Fruit fly (Drosophila melanogaster): ENCODE measurements around the gene CG13003.

The CG13003 gene

DNA sequence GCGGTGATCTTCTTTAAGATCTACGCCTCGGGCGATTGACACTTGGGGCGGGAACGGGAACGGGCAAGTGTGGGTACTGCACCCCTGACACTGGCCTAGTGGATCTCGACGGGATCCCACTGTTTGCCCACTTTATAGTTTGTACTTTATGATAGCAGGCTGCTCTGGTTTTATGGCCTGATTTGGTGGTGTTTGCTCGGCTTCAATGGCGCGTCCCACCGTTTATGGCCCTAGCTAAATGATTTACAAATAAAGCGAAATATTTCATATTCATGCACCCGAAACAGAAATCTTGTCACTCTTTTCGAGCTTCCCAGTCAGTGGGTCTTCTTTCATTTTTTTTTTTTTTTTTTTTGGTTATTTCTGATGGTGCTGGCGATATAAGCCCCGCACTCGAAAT lies 14.3 kb upstream of the CG13003 start (continued):
- no peak for TF ChIP-seq CG8478 (optimal IDR thresholded peaks at IDR 0.05)
- TF ChIP-seq lab (GFP tag; optimal IDR thresholded peaks at IDR 0.05): no peak
- peak; percentile 2 for TF ChIP-seq mirr (GFP tag; optimal IDR thresholded peaks at IDR 0.05)
- peak; percentile 61 for TF ChIP-seq Med (GFP tag)
- no peak for TF ChIP-seq CG31224 (GFP tag; IDR thresholded peaks at IDR 0.05)
- peak; percentile 46 for TF ChIP-seq Fer1 (GFP tag; optimal IDR thresholded peaks at IDR 0.05)
- peak; percentile 45 for TF ChIP-seq CG3281 (GFP tag; optimal IDR thresholded peaks at IDR 0.05)
- TF ChIP-seq CG12155 (GFP tag; optimal IDR thresholded peaks at IDR 0.05): no peak
- no peak for TF ChIP-seq zen (tag; optimal IDR thresholded peaks at IDR 0.05)
- TF ChIP-seq Hmr (GFP tag; optimal IDR thresholded peaks at IDR 0.05): no peak
- no peak for TF ChIP-seq jumu (GFP tag; optimal IDR thresholded peaks at IDR 0.05)
- no peak for TF ChIP-seq da (GFP tag; optimal IDR thresholded peaks at IDR 0.05)
- no peak for TF ChIP-seq CHES-1-like (GFP tag; optimal IDR thresholded peaks at IDR 0.05)
- TF ChIP-seq HHEX (GFP tag; optimal IDR thresholded peaks at IDR 0.05): no peak
- TF ChIP-seq MTF-1 (GFP tag; optimal IDR thresholded peaks at IDR 0.05; ENCODE audit: borderline replicate concordance): peak; percentile 31
- no peak for TF ChIP-seq Fer2 (tag; optimal IDR thresholded peaks at IDR 0.05)
- TF ChIP-seq CG17385 (GFP tag; optimal IDR thresholded peaks at IDR 0.05): no peak

- no peak for TF ChIP-seq Gsc (GFP tag; IDR thresholded peaks at IDR 0.05)
- TF ChIP-seq trh (GFP tag; optimal IDR thresholded peaks at IDR 0.05): no peak
Measured at dm6 chrX:16889510-16889909, 13.2 kb upstream of the CG13003 start, which contains the start of gene CG13002. CG13002 (plus strand) TSS chrX:16889810.

- peak; percentile 55 for TF ChIP-seq gfzf (GFP tag; optimal IDR thresholded peaks at IDR 0.05)
- TF ChIP-seq YL-1 (GFP tag; optimal IDR thresholded peaks at IDR 0.05): peak; percentile 2
- TF ChIP-seq Kr (GFP tag; optimal IDR thresholded peaks at IDR 0.05): no peak
- peak; percentile 38 for TF ChIP-seq trem (tag; optimal IDR thresholded peaks at IDR 0.05)
- TF ChIP-seq Doc3 (GFP tag; IDR thresholded peaks at IDR 0.05; ENCODE audit: partially characterized antibody): 0 out of 3 replicates have a peak, but pooled peaks have one; percentile 30
- no peak for TF ChIP-seq Deaf1 (tag; optimal IDR thresholded peaks at IDR 0.05)
- TF ChIP-seq sna (GFP tag; IDR thresholded peaks at IDR 0.05; ENCODE audit: partially characterized antibody): peak; percentile 53; the same call in 1 of the 2 replicates
- peak; percentile 49 for TF ChIP-seq amos (GFP tag; IDR thresholded peaks at IDR 0.05; ENCODE audit: partially characterized antibody)
- no peak for TF ChIP-seq CG11723 (GFP tag; optimal IDR thresholded peaks at IDR 0.05)
- TF ChIP-seq bbx (GFP tag; IDR thresholded peaks at IDR 0.05; ENCODE audit: partially characterized antibody): peak; percentile 34; the same call in 1 of the 2 replicates
- peak; percentile 18 for TF ChIP-seq pzg (GFP tag; optimal IDR thresholded peaks at IDR 0.05)
- no peak for TF ChIP-seq ro (GFP tag; IDR thresholded peaks at IDR 0.05)
- TF ChIP-seq CG2116 (GFP tag; optimal IDR thresholded peaks at IDR 0.05): peak; percentile 8
- TF ChIP-seq vvl (GFP tag; IDR thresholded peaks at IDR 0.05): no peak
- TF ChIP-seq CG12659 (GFP tag; optimal IDR thresholded peaks at IDR 0.05): peak; percentile 6
- no peak for TF ChIP-seq NfI (GFP tag; optimal IDR thresholded peaks at IDR 0.05)
- TF ChIP-seq HLH4C (GFP tag; IDR thresholded peaks at IDR 0.05; ENCODE audit: partially characterized antibody): 0 out of 3 replicates have a peak, but pooled peaks have one; percentile 20
- TF ChIP-seq stwl (tag; optimal IDR thresholded peaks at IDR 0.05): peak; percentile 33
- no peak for TF ChIP-seq CG31365 (tag; optimal IDR thresholded peaks at IDR 0.05)
- no peak for TF ChIP-seq Sry-β (GFP tag; optimal IDR thresholded peaks at IDR 0.05)
- TF ChIP-seq GATAe (GFP tag; conservative IDR thresholded peaks at IDR 0.05): no peak
- TF ChIP-seq Hey (tag; optimal IDR thresholded peaks at IDR 0.05): no peak
- peak; percentile 44 for TF ChIP-seq CG30020 (tag; optimal IDR thresholded peaks at IDR 0.05)
- TF ChIP-seq CG2889 (GFP tag; IDR thresholded peaks at IDR 0.05): no peak
- TF ChIP-seq gro (GFP tag; optimal IDR thresholded peaks at IDR 0.05): no peak
- TF ChIP-seq nmo (GFP tag; optimal IDR thresholded peaks at IDR 0.05): peak; percentile 8
- no peak for TF ChIP-seq CG2199 (GFP tag; IDR thresholded peaks at IDR 0.05)
- TF ChIP-seq CG10267 (tag; optimal IDR thresholded peaks at IDR 0.05): peak; percentile 3
- no peak for TF ChIP-seq crol (GFP tag; IDR thresholded peaks at IDR 0.05)
Measured at dm6 chrX:16886551-16886950, 10.2 kb upstream of the CG13003 start, which contains the start of the genes DENR and CG4880. DENR (minus strand) TSS chrX:16886560. CG4880 (plus strand) TSS chrX:16886818.
